Worm (Caenorhabditis elegans) whole organism, mixed stage, embryonic: ENCODE measurements around the gene C47E8.1.

Experiments used
- blmp-1 ChIP-seq: fragments of 150-350 bp; optimal IDR thresholded peaks from 2 replicates; lab custom pipeline; 2014; ENCODE audit warnings: missing biosample characterization, missing genetic modification characterization
- ceh-43 ChIP-seq: fragments of 200-800 bp; sonication (Bioruptor generic); optimal IDR thresholded peaks from 2 replicates; lab custom pipeline; 2018; ENCODE audit warnings: mild to moderate bottlenecking, missing genetic modification characterization, moderate library complexity, missing compliant biosample characterization
- drap-1 ChIP-seq: fragments of 200-800 bp; sonication (Bioruptor generic); optimal IDR thresholded peaks from 3 replicates; lab custom pipeline; 2018; ENCODE audit warnings: mild to moderate bottlenecking, missing genetic modification characterization, missing compliant biosample characterization
- elt-1 ChIP-seq: sonication (generic microtip); optimal IDR thresholded peaks from 2 replicates; lab custom pipeline; 2017; ENCODE audit warnings: missing genetic modification characterization, mild to moderate bottlenecking, missing compliant biosample characterization, antibody characterized with exemption, moderate library complexity, borderline replicate concordance; ENCODE audit not compliant: insufficient read depth
- elt-3 ChIP-seq: fragments of 150-350 bp; optimal IDR thresholded peaks from 2 replicates; lab custom pipeline; 2014; ENCODE audit warnings: missing biosample characterization, missing genetic modification characterization
- ham-2 ChIP-seq: fragments of 200-800 bp; sonication (Bioruptor generic); optimal IDR thresholded peaks from 2 replicates; lab custom pipeline; 2018; ENCODE audit warnings: mild to moderate bottlenecking, missing genetic modification characterization, missing compliant biosample characterization
- mep-1 ChIP-seq: fragments of 150-350 bp; optimal IDR thresholded peaks from 2 replicates; lab custom pipeline; 2017; ENCODE audit warnings: missing biosample characterization, missing genetic modification reagents, missing genetic modification characterization, inconsistent platforms
- mls-2 ChIP-seq: sonication (generic microtip); optimal IDR thresholded peaks from 2 replicates; lab custom pipeline; 2016; ENCODE audit warnings: mild to moderate bottlenecking, missing genetic modification characterization, moderate library complexity, missing compliant biosample characterization
- nhr-12 ChIP-seq: fragments of 150-350 bp; optimal IDR thresholded peaks from 2 replicates; lab custom pipeline; 2014; ENCODE audit warnings: missing biosample characterization, missing genetic modification characterization
- nhr-28 ChIP-seq: fragments of 150-350 bp; optimal IDR thresholded peaks from 2 replicates; lab custom pipeline; 2014; ENCODE audit warnings: missing biosample characterization, missing genetic modification characterization
- sem-2 ChIP-seq: fragments of 200-800 bp; sonication (Bioruptor generic); optimal IDR thresholded peaks from 2 replicates; lab custom pipeline; 2018; ENCODE audit warnings: mild to moderate bottlenecking, missing genetic modification characterization, missing compliant biosample characterization
- sptf-1 ChIP-seq: sonication (generic microtip); optimal IDR thresholded peaks from 2 replicates; lab custom pipeline; 2017; ENCODE audit warnings: mild to moderate bottlenecking, missing genetic modification characterization, moderate library complexity, missing compliant biosample characterization
- unc-120 ChIP-seq: sonication (generic microtip); optimal IDR thresholded peaks from 2 replicates; lab custom pipeline; 2017; ENCODE audit warnings: missing genetic modification characterization, missing compliant biosample characterization; ENCODE audit not compliant: poor library complexity, severe bottlenecking
- ztf-11 ChIP-seq: fragments of 150-350 bp; optimal IDR thresholded peaks from 2 replicates; lab custom pipeline; 2014; ENCODE audit warnings: missing biosample characterization, missing genetic modification characterization

The C47E8.1 gene

DNA sequence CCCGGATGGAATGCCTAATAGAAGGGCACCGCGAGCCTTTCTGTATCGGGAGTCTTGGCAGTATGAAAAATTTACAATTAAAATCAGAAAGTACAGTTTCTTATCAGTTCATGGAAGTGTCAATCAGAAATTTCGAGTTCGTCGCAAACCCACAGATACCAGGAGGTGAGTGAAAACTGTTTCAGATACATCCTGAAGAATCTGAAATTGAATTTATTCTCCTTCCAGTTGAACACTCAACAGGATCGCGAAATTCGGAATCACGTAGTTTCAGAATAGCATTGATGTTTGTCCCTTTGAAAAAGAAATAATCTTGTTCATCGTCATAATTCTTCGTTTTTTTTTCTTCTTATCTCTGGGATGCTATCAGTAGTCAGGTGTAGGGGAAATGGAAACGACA lies 50.3 kb downstream of the C47E8.1 start, which contains the start of gene fbxa-147:
TSS of gene fbxa-147 (plus strand) at position 386 of the 400 bp plus-strand sequence.
- no peak for TF ChIP-seq nhr-28 (tag; lab: Kevin White, UChicago)
- TF ChIP-seq elt-1 (tag; lab: Kevin White, UChicago): no peak
- TF ChIP-seq ceh-43 (GFP tag; lab: Kevin White, UChicago): no peak
- no peak for TF ChIP-seq blmp-1 (tag; lab: Kevin White, UChicago)
- TF ChIP-seq sptf-1: no peak
- no peak for TF ChIP-seq unc-120 (tag; lab: Kevin White, UChicago)
- no peak for TF ChIP-seq mep-1 (tag; lab: Kevin White, UChicago)
- TF ChIP-seq drap-1 (GFP tag; lab: Kevin White, UChicago): no peak
- no peak for TF ChIP-seq mls-2 (tag; lab: Kevin White, UChicago)
- TF ChIP-seq sem-2 (GFP tag; lab: Kevin White, UChicago): no peak
- TF ChIP-seq nhr-12 (tag; lab: Kevin White, UChicago): no peak
- TF ChIP-seq ham-2 (GFP tag; lab: Kevin White, UChicago): no peak
- TF ChIP-seq ztf-11 (tag; lab: Kevin White, UChicago): no peak
- TF ChIP-seq elt-3 (tag; lab: Kevin White, UChicago): no peak
